Worm (Caenorhabditis elegans) whole organism, L4 larva: ENCODE results near the gene F41E6.5.

Experiments used
- F49E8.2 ChIP-seq: sonication (generic microtip); optimal IDR thresholded peaks from 2 replicates; lab custom pipeline; 2016; ENCODE audit warnings: missing compliant biosample characterization, mild to moderate bottlenecking, missing genetic modification characterization, borderline replicate concordance
- ceh-32 ChIP-seq: sonication (generic microtip); optimal IDR thresholded peaks from 2 replicates; lab custom pipeline; 2016; ENCODE audit warnings: mild to moderate bottlenecking, missing genetic modification characterization, missing compliant biosample characterization; ENCODE audit not compliant: poor library complexity
- dve-1 ChIP-seq: sonication (generic microtip); optimal IDR thresholded peaks from 2 replicates; lab custom pipeline; 2017; ENCODE audit warnings: antibody characterized with exemption, mild to moderate bottlenecking, missing genetic modification characterization, missing compliant biosample characterization; ENCODE audit not compliant: insufficient read depth
- fos-1 ChIP-seq: fragments of 150-350 bp; optimal IDR thresholded peaks from 2 replicates; lab custom pipeline; 2014; ENCODE audit warnings: missing biosample characterization, missing genetic modification characterization
- jun-1 ChIP-seq: fragments of 150-350 bp; optimal IDR thresholded peaks from 2 replicates; lab custom pipeline; 2014; ENCODE audit warnings: missing biosample characterization, missing genetic modification reagents, missing genetic modification characterization
- lim-7 ChIP-seq: fragments of 200-800 bp; sonication (Bioruptor generic); IDR thresholded peaks from 2 replicates; pipeline ENCODE4 v1.3.6; 2022; ENCODE audit warnings: missing genetic modification characterization, missing compliant biosample characterization
- mdt-29 ChIP-seq: fragments of 200-800 bp; sonication (Bioruptor generic); IDR thresholded peaks from 2 replicates; pipeline ENCODE4 v1.3.6; 2022; ENCODE audit warnings: missing genetic modification reagents, missing genetic modification characterization, missing compliant biosample characterization
- pha-4 ChIP-seq, 2 experiments: fragments of 150-350 bp in 1 of 2; fragments of 200-800 bp in 1 of 2; sonication (Bioruptor generic) in 1 of 2; IDR thresholded peaks in 1 of 2; optimal IDR thresholded peaks in 1 of 2; 2 replicates each; pipeline versions ENCODE4 v1.3.6 to Lab custom; 2014 to 2022; ENCODE audit warnings: missing genetic modification characterization in 2 of 2, missing genetic modification reagents in 2 of 2, missing biosample characterization in 1 of 2, missing compliant biosample characterization in 1 of 2
- zfp-3 ChIP-seq: fragments of 200-800 bp; sonication (Bioruptor generic); conservative IDR thresholded peaks from 2 replicates; pipeline ENCODE4 v1.3.6; 2022; ENCODE audit warnings: missing genetic modification reagents, missing genetic modification characterization, missing compliant biosample characterization

DNA sequence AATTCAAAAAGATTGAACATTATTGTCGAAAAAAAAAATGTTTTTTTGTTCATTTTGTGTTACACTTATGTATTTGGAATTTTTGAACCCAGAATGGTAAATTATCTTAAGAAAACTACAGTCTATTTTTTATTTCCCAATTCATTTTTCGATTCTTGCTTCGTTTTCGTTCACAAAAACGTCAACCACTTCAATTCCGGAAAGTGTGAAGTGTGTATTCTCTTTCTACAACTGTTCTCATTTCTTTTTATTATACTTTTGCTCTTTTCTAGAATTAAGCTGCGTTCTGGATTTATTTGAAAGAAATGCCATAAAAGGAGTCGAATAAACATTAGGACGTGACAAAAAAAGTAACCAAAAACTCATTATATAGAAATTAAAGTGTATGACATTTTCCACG, 19.0 kb downstream of the F41E6.5 start, which contains the start of gene F41E6.1:
- TF ChIP-seq mdt-29 (no peak), F49E8.2 (no peak), pha-4 (GFP tag; IDR thresholded peaks at IDR 0.05; lab: Robert Waterston, UW) (no peak), pha-4 (tag; optimal IDR thresholded peaks at IDR 0.05; lab: Kevin White, UChicago) (no peak), dve-1 (tag; lab: Kevin White, UChicago) (no peak), zfp-3 (no peak), fos-1 (tag; lab: Kevin White, UChicago) (no peak), ceh-32 (no peak), lim-7 (GFP tag; lab: Robert Waterston, UW) (no peak), jun-1 (tag; lab: Kevin White, UChicago) (no peak)
